Fruit fly (Drosophila melanogaster) whole organism, embryonic: ENCODE measurements around the gene CG32379.
A peak's percentile ranks its signal among the peaks of the same experiment; 100 is the strongest.

Source experiments
- Adf1 ChIP-seq: fragments of 200-800 bp; sonication (Bioruptor generic); IDR thresholded peaks from 2 replicates; pipeline ENCODE4 v1.3.6; 2022; ENCODE audit warnings: missing biosample characterization, missing genetic modification characterization
- CG10209 ChIP-seq: fragments of 200-800 bp; sonication (Bioruptor generic); optimal IDR thresholded peaks from 3 replicates; lab custom pipeline; 2017; ENCODE audit warnings: missing biosample characterization, mild to moderate bottlenecking, missing genetic modification characterization, missing genetic modification reagents
- CG10321 ChIP-seq: fragments of 200-800 bp; sonication (Bioruptor generic); IDR thresholded peaks from 2 replicates; pipeline ENCODE4 v1.3.6; 2022; ENCODE audit warnings: missing biosample characterization, missing genetic modification characterization
- CG12219 ChIP-seq: fragments of 200-800 bp; sonication (Bioruptor generic); optimal IDR thresholded peaks from 3 replicates; lab custom pipeline; 2018; ENCODE audit warnings: missing biosample characterization, mild to moderate bottlenecking, missing genetic modification characterization
- CG1233 ChIP-seq: fragments of 200-800 bp; sonication (Bioruptor generic); optimal IDR thresholded peaks from 4 replicates; lab custom pipeline; 2018; ENCODE audit warnings: missing biosample characterization, mild to moderate bottlenecking, missing genetic modification characterization
- CG12659 ChIP-seq: fragments of 200-800 bp; sonication (Bioruptor generic); optimal IDR thresholded peaks from 3 replicates; lab custom pipeline; 2017; ENCODE audit warnings: mild to moderate bottlenecking, missing biosample characterization, missing genetic modification reagents, missing genetic modification characterization
- CG15601 ChIP-seq: fragments of 200-800 bp; sonication (Bioruptor generic); optimal IDR thresholded peaks from 3 replicates; lab custom pipeline; 2019; ENCODE audit warnings: missing biosample characterization, mild to moderate bottlenecking, missing genetic modification characterization, moderate library complexity
- CG1603 ChIP-seq: fragments of 200-800 bp; sonication (Bioruptor generic); optimal IDR thresholded peaks from 2 replicates; lab custom pipeline; 2019; ENCODE audit warnings: missing biosample characterization, mild to moderate bottlenecking, missing genetic modification characterization, moderate library complexity
- CG17328 ChIP-seq: fragments of 200-800 bp; sonication (Bioruptor generic); IDR thresholded peaks from 2 replicates; pipeline ENCODE4 v1.3.6; 2022; ENCODE audit warnings: missing biosample characterization, missing genetic modification characterization
- CG17385 ChIP-seq: fragments of 200-800 bp; sonication (Bioruptor generic); optimal IDR thresholded peaks from 3 replicates; lab custom pipeline; 2018; ENCODE audit warnings: missing biosample characterization, mild to moderate bottlenecking, missing genetic modification characterization
- CG17829 ChIP-seq: fragments of 200-800 bp; optimal IDR thresholded peaks from 2 replicates; lab custom pipeline; 2019; ENCODE audit warnings: missing biosample characterization, mild to moderate bottlenecking, missing genetic modification characterization, moderate library complexity
- CG2712 ChIP-seq: fragments of 200-800 bp; optimal IDR thresholded peaks from 3 replicates; lab custom pipeline; 2019; ENCODE audit warnings: missing biosample characterization, mild to moderate bottlenecking, missing genetic modification characterization, moderate library complexity
- CG30020 ChIP-seq: fragments of 200-800 bp; optimal IDR thresholded peaks from 2 replicates; lab custom pipeline; 2019; ENCODE audit warnings: missing biosample characterization, mild to moderate bottlenecking, missing genetic modification characterization, moderate library complexity
- CG31441 ChIP-seq: fragments of 200-800 bp; sonication (Bioruptor generic); IDR thresholded peaks from 2 replicates; pipeline ENCODE4 v1.3.6; 2022; ENCODE audit warnings: missing biosample characterization, missing genetic modification characterization
- CG32532 ChIP-seq: fragments of 200-800 bp; sonication (Bioruptor generic); IDR thresholded peaks from 2 replicates; pipeline ENCODE4 v1.3.6; 2022; ENCODE audit warnings: missing biosample characterization, missing genetic modification characterization
- CG34422 ChIP-seq: fragments of 200-800 bp; sonication (Bioruptor generic); IDR thresholded peaks from 3 replicates; pipeline ENCODE4 v1.3.6; 2022; ENCODE audit warnings: missing biosample characterization, missing genetic modification characterization
- CG3995 ChIP-seq: fragments of 200-800 bp; sonication (Bioruptor generic); optimal IDR thresholded peaks from 3 replicates; lab custom pipeline; 2016; ENCODE audit warnings: missing biosample characterization, missing genetic modification characterization
- CG4854 ChIP-seq: fragments of 200-800 bp; sonication (Bioruptor generic); optimal IDR thresholded peaks from 2 replicates; lab custom pipeline; 2016; ENCODE audit warnings: missing biosample characterization, missing genetic modification characterization, inconsistent platforms
- CG9727 ChIP-seq: fragments of 200-800 bp; sonication (Bioruptor generic); optimal IDR thresholded peaks from 3 replicates; lab custom pipeline; 2017; ENCODE audit warnings: missing biosample characterization, mild to moderate bottlenecking, missing genetic modification characterization
- CG9876 ChIP-seq: fragments of 200-800 bp; sonication (Bioruptor generic); optimal IDR thresholded peaks from 2 replicates; lab custom pipeline; 2016; ENCODE audit warnings: missing biosample characterization, missing genetic modification characterization
- Camta ChIP-seq: fragments of 200-800 bp; sonication (Bioruptor generic); optimal IDR thresholded peaks from 2 replicates; lab custom pipeline; 2016; ENCODE audit warnings: missing biosample characterization, missing genetic modification characterization
- E2f1 ChIP-seq: fragments of 200-800 bp; sonication (Bioruptor generic); IDR thresholded peaks from 2 replicates; pipeline ENCODE4 v1.3.6; 2022; ENCODE audit warnings: missing biosample characterization, missing genetic modification characterization
- E2f2 ChIP-seq: fragments of 200-800 bp; sonication (Bioruptor generic); IDR thresholded peaks from 2 replicates; pipeline ENCODE4 v1.3.6; 2022; ENCODE audit warnings: missing biosample characterization, missing genetic modification characterization
- Fer3 ChIP-seq: fragments of 200-800 bp; sonication (Bioruptor generic); optimal IDR thresholded peaks from 2 replicates; lab custom pipeline; 2018; ENCODE audit warnings: missing biosample characterization, mild to moderate bottlenecking, missing genetic modification characterization, moderate library complexity
- Hr51 ChIP-seq, 2 experiments: fragments of 200-800 bp; sonication (Bioruptor generic); optimal IDR thresholded peaks; 2 replicates in 1 of 2; 3 replicates in 1 of 2; lab custom pipeline; 2016 to 2018; ENCODE audit warnings: missing biosample characterization in 2 of 2, missing genetic modification characterization in 2 of 2, mild to moderate bottlenecking in 1 of 2, moderate library complexity in 1 of 2
- Kr ChIP-seq: fragments of 200-800 bp; sonication (Bioruptor generic); optimal IDR thresholded peaks from 2 replicates; lab custom pipeline; 2017; ENCODE audit warnings: missing biosample characterization, mild to moderate bottlenecking, missing genetic modification characterization
- Pdp1 ChIP-seq, 2 experiments: fragments of 200-800 bp; sonication (Bioruptor generic); optimal IDR thresholded peaks; 3 replicates each; lab custom pipeline; 2016; ENCODE audit warnings: missing biosample characterization in 2 of 2, missing genetic modification characterization in 2 of 2, mild to moderate bottlenecking in 1 of 2, moderate library complexity in 1 of 2
- Rx ChIP-seq: fragments of 200-800 bp; sonication (Bioruptor generic); IDR thresholded peaks from 2 replicates; pipeline ENCODE4 v1.3.6; 2022; ENCODE audit warnings: missing biosample characterization, missing genetic modification characterization
- Taf1 ChIP-seq: fragments of 200-800 bp; sonication (Bioruptor generic); IDR thresholded peaks from 2 replicates; pipeline ENCODE4 v1.3.6; 2022; ENCODE audit warnings: missing biosample characterization, missing genetic modification characterization
- YL-1 ChIP-seq: fragments of 200-800 bp; sonication (Bioruptor generic); optimal IDR thresholded peaks from 3 replicates; lab custom pipeline; 2017; ENCODE audit warnings: missing biosample characterization, mild to moderate bottlenecking, missing genetic modification characterization
- ara ChIP-seq: fragments of 200-800 bp; sonication (Bioruptor generic); IDR thresholded peaks from 2 replicates; pipeline ENCODE4 v1.3.6; 2022; ENCODE audit warnings: missing biosample characterization, missing genetic modification characterization
- crol ChIP-seq: fragments of 200-800 bp; sonication (Bioruptor generic); IDR thresholded peaks from 2 replicates; pipeline ENCODE4 v1.3.6; 2022; ENCODE audit warnings: missing biosample characterization, missing genetic modification characterization
- emc ChIP-seq: fragments of 200-800 bp; sonication (Bioruptor generic); optimal IDR thresholded peaks from 2 replicates; lab custom pipeline; 2016; ENCODE audit warnings: missing biosample characterization, missing genetic modification characterization
- fd64A ChIP-seq: fragments of 200-800 bp; sonication (Bioruptor generic); optimal IDR thresholded peaks from 3 replicates; lab custom pipeline; 2018; ENCODE audit warnings: missing biosample characterization, mild to moderate bottlenecking, missing genetic modification characterization
- fd96Cb ChIP-seq: fragments of 200-800 bp; sonication (Bioruptor generic); optimal IDR thresholded peaks from 2 replicates; lab custom pipeline; 2018; ENCODE audit warnings: missing biosample characterization, mild to moderate bottlenecking, missing genetic modification characterization, moderate library complexity
- fu2 ChIP-seq: fragments of 200-800 bp; sonication (Bioruptor generic); optimal IDR thresholded peaks from 2 replicates; lab custom pipeline; 2016; ENCODE audit warnings: missing biosample characterization, missing genetic modification characterization
- gce ChIP-seq: fragments of 200-800 bp; sonication (Bioruptor generic); IDR thresholded peaks from 3 replicates; pipeline ENCODE4 v1.3.6; 2022; ENCODE audit warnings: missing biosample characterization, missing genetic modification characterization
- kah ChIP-seq: fragments of 200-800 bp; sonication (Bioruptor generic); optimal IDR thresholded peaks from 2 replicates; lab custom pipeline; 2018; ENCODE audit warnings: missing biosample characterization, mild to moderate bottlenecking, missing genetic modification characterization
- kay ChIP-seq: fragments of 200-800 bp; sonication (Bioruptor generic); optimal IDR thresholded peaks from 2 replicates; lab custom pipeline; 2016; ENCODE audit warnings: missing biosample characterization, missing genetic modification characterization
- lilli ChIP-seq: fragments of 200-800 bp; sonication (Bioruptor generic); optimal IDR thresholded peaks from 3 replicates; lab custom pipeline; 2016; ENCODE audit warnings: missing biosample characterization, missing genetic modification characterization
- lov ChIP-seq, 2 experiments: fragments of 200-800 bp in 1 of 2; fragments of >200 bp in 1 of 2; sonication (Bioruptor generic) in 1 of 2; IDR thresholded peaks in 1 of 2; optimal IDR thresholded peaks in 1 of 2; 2 replicates in 1 of 2; 3 replicates in 1 of 2; pipeline versions ENCODE4 v1.3.6 to Lab custom; 2017 to 2022; ENCODE audit warnings: missing biosample characterization in 1 of 2, missing genetic modification characterization in 1 of 2
- pho ChIP-seq: fragments of 200-800 bp; sonication (Bioruptor generic); optimal IDR thresholded peaks from 2 replicates; lab custom pipeline; 2016; ENCODE audit warnings: missing biosample characterization, missing genetic modification characterization
- slbo ChIP-seq: fragments of 200-800 bp; sonication (Bioruptor generic); IDR thresholded peaks from 2 replicates; pipeline ENCODE4 v1.3.6; 2022; ENCODE audit warnings: missing biosample characterization, missing genetic modification characterization
- sr ChIP-seq: fragments of 200-800 bp; sonication (Bioruptor generic); IDR thresholded peaks from 3 replicates; pipeline ENCODE4 v1.3.6; 2022; ENCODE audit warnings: missing biosample characterization, missing genetic modification characterization
- stc ChIP-seq: fragments of 200-800 bp; sonication (Bioruptor generic); IDR thresholded peaks from 2 replicates; pipeline ENCODE4 v1.3.6; 2022; ENCODE audit warnings: missing biosample characterization, missing genetic modification characterization
- tap ChIP-seq: fragments of 200-800 bp; optimal IDR thresholded peaks from 3 replicates; lab custom pipeline; 2019; ENCODE audit warnings: missing biosample characterization, mild to moderate bottlenecking, missing genetic modification characterization, moderate library complexity
- tup ChIP-seq: fragments of 200-800 bp; sonication (Bioruptor generic); optimal IDR thresholded peaks from 2 replicates; lab custom pipeline; 2016; ENCODE audit warnings: missing biosample characterization, mild to moderate bottlenecking, missing genetic modification characterization, moderate library complexity
- zen ChIP-seq: fragments of 200-800 bp; sonication (Bioruptor generic); optimal IDR thresholded peaks from 3 replicates; lab custom pipeline; 2018; ENCODE audit warnings: missing biosample characterization, mild to moderate bottlenecking, missing genetic modification characterization, moderate library complexity

The CG32379 gene

dm6 chr3L:7367798-7368678 is 28.1 kb upstream of the CG32379 start (continued):
- no peak for TF ChIP-seq fd64A
- no peak for TF ChIP-seq E2f1 (GFP tag; lab: Robert Waterston, UW)
- peak; percentile 29 for TF ChIP-seq fd96Cb (tag; lab: Kevin White, UChicago)
- no peak for TF ChIP-seq CG1233
- TF ChIP-seq stc (GFP tag; lab: Robert Waterston, UW) = 0 out of 2 replicates have a peak, but pooled peaks have one; percentile 38
- peak; percentile 94 for TF ChIP-seq CG17385 (GFP tag; lab: Kevin White, UChicago)
- no peak for TF ChIP-seq CG3995 (GFP tag; lab: Kevin White, UChicago)
- peak; percentile 86; the same call in 1 of the 2 replicates for TF ChIP-seq crol
- TF ChIP-seq E2f2 = peak; percentile 24; the same call in 1 of the 2 replicates
- no peak for TF ChIP-seq lov (optimal IDR thresholded peaks at IDR 0.05; lab: Kevin White, UChicago)
- 0 out of 3 replicates have a peak, but pooled peaks have one; percentile 29 for TF ChIP-seq lov (GFP tag; IDR thresholded peaks at IDR 0.05; lab: Robert Waterston, UW)
- TF ChIP-seq CG15601 (tag; lab: Kevin White, UChicago) = no peak
- TF ChIP-seq CG9727 = peak; percentile 22
- peak; percentile 20 for TF ChIP-seq CG17829
- peak; percentile 94; the same call in 2 of the 3 replicates for TF ChIP-seq sr (GFP tag; lab: Robert Waterston, UW)
- TF ChIP-seq tap (tag; lab: Kevin White, UChicago) = peak; percentile 29
- peak; percentile 33; the same call in 1 of the 2 replicates for TF ChIP-seq CG17328 (GFP tag; lab: Robert Waterston, UW)
- no peak for TF ChIP-seq CG9876 (GFP tag; lab: Kevin White, UChicago)
- TF ChIP-seq emc = no peak
- peak; percentile 98 for TF ChIP-seq kah (GFP tag; lab: Kevin White, UChicago)
- no peak for TF ChIP-seq Kr (GFP tag; lab: Kevin White, UChicago)
- TF ChIP-seq CG10209 = peak; percentile 35
- peak; percentile 12 for TF ChIP-seq CG1603 (tag; lab: Kevin White, UChicago)
- TF ChIP-seq gce (GFP tag; lab: Robert Waterston, UW) = no peak
- TF ChIP-seq ara (GFP tag; lab: Robert Waterston, UW) = 0 out of 2 replicates have a peak, but pooled peaks have one; percentile 43
- no peak for TF ChIP-seq CG4854 (GFP tag; lab: Kevin White, UChicago)
- TF ChIP-seq YL-1 (GFP tag; lab: Kevin White, UChicago) = no peak
- TF ChIP-seq lilli (GFP tag; lab: Kevin White, UChicago) = peak; percentile 35
- no peak for TF ChIP-seq CG30020 (tag; lab: Kevin White, UChicago)
- peak; percentile 45 for TF ChIP-seq slbo (GFP tag; lab: Robert Waterston, UW)
- TF ChIP-seq CG12219 = peak; percentile 18
- no peak for TF ChIP-seq CG10321
- peak in 1 of 2 experiments; percentile 40 for TF ChIP-seq Hr51 (GFP tag; optimal IDR thresholded peaks at IDR 0.05; lab: Kevin White, UChicago)
- no peak for TF ChIP-seq Taf1
- peak; percentile 2 for TF ChIP-seq CG12659 (GFP tag; lab: Kevin White, UChicago)
- TF ChIP-seq Camta (GFP tag; lab: Kevin White, UChicago) = peak; percentile 22
- peak; percentile 47; the same call in 1 of the 3 replicates for TF ChIP-seq CG34422 (GFP tag; lab: Robert Waterston, UW)
- TF ChIP-seq fu2 (GFP tag; lab: Kevin White, UChicago) = no peak
- TF ChIP-seq CG31441 (GFP tag; lab: Robert Waterston, UW) = peak; percentile 42
- no peak for TF ChIP-seq pho
- peak; percentile 57 for TF ChIP-seq CG32532
- TF ChIP-seq Adf1 (GFP tag; lab: Robert Waterston, UW) = no peak
- TF ChIP-seq Pdp1 (GFP tag; optimal IDR thresholded peaks at IDR 0.05; lab: Kevin White, UChicago) = peak in 1 of 2 experiments; percentile 49
- TF ChIP-seq kay (GFP tag; lab: Kevin White, UChicago) = peak; percentile 89
- peak; percentile 96 for TF ChIP-seq CG2712 (tag; lab: Kevin White, UChicago)
- peak; percentile 19 for TF ChIP-seq Fer3
- 0 out of 2 replicates have a peak, but pooled peaks have one; percentile 9 for TF ChIP-seq Rx
- no peak for TF ChIP-seq zen (tag; lab: Kevin White, UChicago)
- no peak for TF ChIP-seq tup
